Worm (Caenorhabditis elegans) whole organism, late embryonic: ENCODE results near the gene C40H1.9.
A peak's percentile ranks its signal among the peaks of the same experiment; 100 is the strongest.

Source experiments
- C08G9.2 ChIP-seq: sonication (generic microtip); optimal IDR thresholded peaks from 2 replicates; lab custom pipeline; 2016; ENCODE audit warnings: mild to moderate bottlenecking, missing genetic modification characterization, moderate library complexity, missing compliant biosample characterization
- C38D4.7 ChIP-seq: fragments of 200-800 bp; sonication (Bioruptor generic); optimal IDR thresholded peaks from 2 replicates; lab custom pipeline; 2018; ENCODE audit warnings: mild to moderate bottlenecking, missing genetic modification characterization, moderate library complexity, missing compliant biosample characterization
- F13H6.1 ChIP-seq: sonication (generic microtip); optimal IDR thresholded peaks from 2 replicates; lab custom pipeline; 2016; ENCODE audit warnings: missing genetic modification characterization, missing compliant biosample characterization
- T23F11.4 ChIP-seq: fragments of 200-800 bp; sonication (Bioruptor generic); optimal IDR thresholded peaks from 2 replicates; lab custom pipeline; 2018; ENCODE audit warnings: mild to moderate bottlenecking, missing genetic modification characterization, missing compliant biosample characterization
- Y22D7AL.16 ChIP-seq: sonication (generic microtip); optimal IDR thresholded peaks from 2 replicates; lab custom pipeline; 2016; ENCODE audit warnings: missing genetic modification characterization, missing compliant biosample characterization
- ama-1 ChIP-seq: fragments of 150-350 bp; optimal IDR thresholded peaks from 2 replicates; lab custom pipeline; 2014
- ceh-19 ChIP-seq: fragments of 200-800 bp; sonication (Bioruptor generic); optimal IDR thresholded peaks from 2 replicates; lab custom pipeline; 2018; ENCODE audit warnings: mild to moderate bottlenecking, missing genetic modification characterization, missing compliant biosample characterization
- ceh-2 ChIP-seq: sonication (generic microtip); optimal IDR thresholded peaks from 2 replicates; lab custom pipeline; 2016; ENCODE audit warnings: missing genotype, missing genetic modification characterization, missing compliant biosample characterization
- ceh-24 ChIP-seq: sonication (generic microtip); optimal IDR thresholded peaks from 2 replicates; lab custom pipeline; 2016; ENCODE audit warnings: mild to moderate bottlenecking, missing genetic modification characterization, missing compliant biosample characterization
- ceh-30 ChIP-seq: fragments of 150-350 bp; optimal IDR thresholded peaks from 2 replicates; lab custom pipeline; 2014; ENCODE audit warnings: missing biosample characterization, missing genetic modification characterization
- ceh-31 ChIP-seq: sonication (generic microtip); optimal IDR thresholded peaks from 2 replicates; lab custom pipeline; 2016; ENCODE audit warnings: missing genetic modification characterization, missing compliant biosample characterization
- ceh-34 ChIP-seq: sonication (generic microtip); optimal IDR thresholded peaks from 2 replicates; lab custom pipeline; 2016; ENCODE audit warnings: mild to moderate bottlenecking, missing genetic modification characterization, missing compliant biosample characterization
- ceh-45 ChIP-seq: fragments of 200-800 bp; sonication (Bioruptor generic); IDR thresholded peaks from 2 replicates; pipeline ENCODE4 v1.3.6; 2022; ENCODE audit warnings: missing genetic modification reagents, missing genetic modification characterization, missing compliant biosample characterization
- ceh-6 ChIP-seq: fragments of 200-800 bp; sonication (Bioruptor generic); optimal IDR thresholded peaks from 2 replicates; lab custom pipeline; 2018; ENCODE audit warnings: mild to moderate bottlenecking, missing genetic modification characterization, missing compliant biosample characterization
- dve-1 ChIP-seq: sonication (generic microtip); optimal IDR thresholded peaks from 2 replicates; lab custom pipeline; 2017; ENCODE audit warnings: antibody characterized with exemption, mild to moderate bottlenecking, missing genetic modification characterization, missing compliant biosample characterization
- elt-4 ChIP-seq: sonication (generic microtip); optimal IDR thresholded peaks from 2 replicates; lab custom pipeline; 2016; ENCODE audit warnings: missing genetic modification characterization, missing compliant biosample characterization
- ets-4 ChIP-seq: sonication (generic microtip); optimal IDR thresholded peaks from 2 replicates; lab custom pipeline; 2016; ENCODE audit warnings: missing genetic modification characterization, missing compliant biosample characterization
- gmeb-2 ChIP-seq: sonication (generic microtip); optimal IDR thresholded peaks from 2 replicates; lab custom pipeline; 2016; ENCODE audit warnings: missing genetic modification characterization, inconsistent platforms, missing compliant biosample characterization
- hlh-13 ChIP-seq: fragments of 200-800 bp; sonication (Bioruptor generic); optimal IDR thresholded peaks from 2 replicates; lab custom pipeline; 2018; ENCODE audit warnings: mild to moderate bottlenecking, missing genetic modification characterization, missing compliant biosample characterization
- hlh-15 ChIP-seq: sonication (generic microtip); optimal IDR thresholded peaks from 2 replicates; lab custom pipeline; 2016; ENCODE audit warnings: missing genetic modification characterization, missing compliant biosample characterization
- hlh-30 ChIP-seq: sonication (generic microtip); optimal IDR thresholded peaks from 2 replicates; lab custom pipeline; 2017; ENCODE audit warnings: antibody characterized with exemption, missing genetic modification characterization, missing compliant biosample characterization; ENCODE audit not compliant: insufficient read depth
- lim-6 ChIP-seq: sonication (generic microtip); optimal IDR thresholded peaks from 2 replicates; lab custom pipeline; 2016; ENCODE audit warnings: missing genetic modification characterization, missing compliant biosample characterization
- mec-3 ChIP-seq: sonication (generic microtip); optimal IDR thresholded peaks from 2 replicates; lab custom pipeline; 2016; ENCODE audit warnings: borderline replicate concordance, missing genetic modification characterization, missing compliant biosample characterization
- nfya-1 ChIP-seq: sonication (generic microtip); optimal IDR thresholded peaks from 2 replicates; lab custom pipeline; 2017; ENCODE audit warnings: missing genetic modification characterization, mild to moderate bottlenecking, missing compliant biosample characterization, antibody characterized with exemption, moderate library complexity
- npax-4 ChIP-seq: sonication (generic microtip); optimal IDR thresholded peaks from 2 replicates; lab custom pipeline; 2016; ENCODE audit warnings: missing genetic modification characterization, missing compliant biosample characterization
- pag-3 ChIP-seq: sonication (generic microtip); optimal IDR thresholded peaks from 2 replicates; lab custom pipeline; 2016; ENCODE audit warnings: missing compliant biosample characterization, missing genetic modification characterization, borderline replicate concordance
- pax-1 ChIP-seq: fragments of 150-350 bp; optimal IDR thresholded peaks from 2 replicates; lab custom pipeline; 2014; ENCODE audit warnings: missing biosample characterization, missing genetic modification characterization
- pha-2 ChIP-seq: sonication (generic microtip); optimal IDR thresholded peaks from 2 replicates; lab custom pipeline; 2017; ENCODE audit warnings: mild to moderate bottlenecking, missing genetic modification characterization, missing compliant biosample characterization
- pqm-1 ChIP-seq: sonication (generic microtip); optimal IDR thresholded peaks from 2 replicates; lab custom pipeline; 2016; ENCODE audit warnings: missing genetic modification characterization, missing compliant biosample characterization
- ref-2 ChIP-seq: sonication (generic microtip); optimal IDR thresholded peaks from 2 replicates; lab custom pipeline; 2016; ENCODE audit warnings: missing genetic modification characterization, missing compliant biosample characterization
- rnt-1 ChIP-seq: sonication (generic microtip); optimal IDR thresholded peaks from 2 replicates; lab custom pipeline; 2016; ENCODE audit warnings: missing genetic modification characterization, missing compliant biosample characterization
- sdc-2 ChIP-seq: sonication (generic microtip); optimal IDR thresholded peaks from 2 replicates; lab custom pipeline; 2016; ENCODE audit warnings: missing genotype, missing genetic modification characterization, missing compliant biosample characterization
- syd-9 ChIP-seq: sonication (generic microtip); optimal IDR thresholded peaks from 2 replicates; lab custom pipeline; 2016; ENCODE audit warnings: mild to moderate bottlenecking, missing genetic modification characterization, moderate library complexity, missing compliant biosample characterization
- tbx-7 ChIP-seq: sonication (generic microtip); optimal IDR thresholded peaks from 2 replicates; lab custom pipeline; 2016; ENCODE audit warnings: missing genotype, missing genetic modification characterization, missing compliant biosample characterization
- unc-55 ChIP-seq: sonication (generic microtip); optimal IDR thresholded peaks from 2 replicates; lab custom pipeline; 2017; ENCODE audit warnings: missing biosample characterization, missing genetic modification reagents, missing genetic modification characterization
- unc-86 ChIP-seq: sonication (generic microtip); optimal IDR thresholded peaks from 2 replicates; lab custom pipeline; 2016; ENCODE audit warnings: missing genetic modification characterization, missing compliant biosample characterization
- ztf-16 ChIP-seq: sonication (generic microtip); optimal IDR thresholded peaks from 2 replicates; lab custom pipeline; 2017; ENCODE audit warnings: missing genetic modification characterization, missing compliant biosample characterization

The C40H1.9 gene

ce11 chrIII:9346722-9347121, 27.0 kb downstream of the C40H1.9 start:
- TF ChIP-seq ztf-16 (tag; lab: Kevin White, UChicago) (no peak), ceh-30 (tag; lab: Kevin White, UChicago) (no peak), tbx-7 (tag; lab: Kevin White, UChicago) (no peak), hlh-15 (tag; lab: Kevin White, UChicago) (no peak), pag-3 (tag; lab: Kevin White, UChicago) (no peak), gmeb-2 (no peak), mec-3 (tag; lab: Kevin White, UChicago) (no peak), ceh-24 (tag; lab: Kevin White, UChicago) (no peak), hlh-13 (no peak), ceh-34 (tag; lab: Kevin White, UChicago) (no peak), Y22D7AL.16 (no peak), sdc-2 (no peak), ref-2 (no peak), C08G9.2 (tag; lab: Kevin White, UChicago) (no peak), dve-1 (tag; lab: Kevin White, UChicago) (no peak), npax-4 (no peak), syd-9 (tag; lab: Kevin White, UChicago) (no peak), pqm-1 (tag; lab: Kevin White, UChicago) (no peak), C38D4.7 (no peak), pha-2 (tag; lab: Kevin White, UChicago) (no peak)

DNA sequence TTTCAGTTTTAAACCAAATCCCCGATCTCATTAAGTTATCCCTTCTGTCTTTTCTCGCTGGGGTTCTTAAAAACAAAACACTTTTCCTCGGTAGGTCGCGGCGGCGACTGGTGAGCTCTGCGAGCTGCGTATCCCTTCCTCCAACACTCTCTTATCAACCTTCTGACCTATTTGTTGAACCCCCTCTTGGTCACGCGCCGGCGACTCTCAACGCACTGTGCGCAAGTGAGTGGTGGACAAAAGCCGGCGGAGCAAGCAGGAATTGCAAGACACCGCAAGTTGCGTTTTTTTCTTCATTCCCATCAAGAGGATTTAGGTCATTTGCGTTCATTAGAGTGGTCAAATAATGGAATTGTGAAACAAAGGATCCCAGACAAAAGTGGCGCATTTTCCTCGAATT, 34.1 kb downstream of the C40H1.9 start:
- TF ChIP-seq pax-1 (tag; lab: Kevin White, UChicago) (peak; percentile 98), ref-2 (no peak), ceh-31 (peak; percentile 6), ceh-2 (tag; lab: Kevin White, UChicago) (peak; percentile 6), elt-4 (tag; lab: Kevin White, UChicago) (no peak), lim-6 (no peak), unc-86 (tag; lab: Kevin White, UChicago) (no peak), ets-4 (tag; lab: Kevin White, UChicago) (peak; percentile 5), ceh-45 (GFP tag; lab: Robert Waterston, UW) (no peak), hlh-30 (tag; lab: Kevin White, UChicago) (peak; percentile 75)
- TF ChIP-seq, all 69 proteins: peak for 5

DNA sequence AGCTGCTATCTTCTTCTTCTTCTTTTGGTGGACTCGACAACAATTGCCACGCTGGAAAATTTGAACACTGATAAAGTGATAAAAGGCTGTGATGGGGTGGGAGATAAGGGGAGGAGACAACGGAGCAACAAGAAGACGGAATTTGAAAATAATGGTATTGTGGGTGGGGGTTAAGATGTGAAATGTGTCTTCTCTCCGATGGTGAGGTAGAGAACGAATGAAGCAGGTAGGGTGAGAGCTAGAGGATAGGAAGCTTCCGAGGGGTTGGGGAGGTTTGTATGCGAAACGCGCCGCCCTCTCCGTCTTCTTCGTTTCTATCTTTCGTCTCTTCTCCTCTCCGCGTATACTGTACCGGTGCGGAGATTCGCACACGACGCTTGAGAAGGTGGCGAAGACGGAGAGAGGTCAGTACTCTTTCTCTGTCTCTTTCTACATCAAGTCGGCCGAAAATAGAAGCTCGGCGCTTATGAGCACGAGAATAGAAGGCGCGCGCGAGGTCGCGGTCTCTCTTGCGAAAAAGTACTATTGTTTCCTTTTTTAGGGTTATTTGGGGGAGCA, 35.8 kb downstream of the C40H1.9 start, which contains the start of gene chtb-1:
Gene chtb-1, minus strand, starts transcription at position 51 of the 558 bp plus-strand sequence.
- TF ChIP-seq ref-2 (no peak), C38D4.7 (no peak), F13H6.1 (tag; lab: Kevin White, UChicago) (no peak), rnt-1 (tag; lab: Kevin White, UChicago) (no peak), mec-3 (tag; lab: Kevin White, UChicago) (no peak), T23F11.4 (GFP tag; lab: Kevin White, UChicago) (no peak), nfya-1 (tag; lab: Kevin White, UChicago) (no peak), ceh-34 (tag; lab: Kevin White, UChicago) (no peak), elt-4 (tag; lab: Kevin White, UChicago) (no peak), ceh-6 (GFP tag; lab: Kevin White, UChicago) (no peak), ceh-30 (tag; lab: Kevin White, UChicago) (no peak), ceh-2 (tag; lab: Kevin White, UChicago) (no peak), hlh-13 (no peak), ama-1 (lab: Kevin White, UChicago) (no peak), hlh-30 (tag; lab: Kevin White, UChicago) (no peak), unc-55 (GFP tag; lab: Kevin White, UChicago) (no peak), npax-4 (no peak), ceh-19 (no peak), pha-2 (tag; lab: Kevin White, UChicago) (no peak)
- TF ChIP-seq, all 69 proteins: peak for 0
